Worm (Caenorhabditis elegans) whole organism, early embryonic: Measurements from ENCODE around the gene bus-2.

ENCODE experiments used
- aly-1 ChIP-seq: sonication (generic microtip); optimal IDR thresholded peaks from 2 replicates; lab custom pipeline; 2016; ENCODE audit warnings: missing genetic modification characterization, missing compliant biosample characterization
- ama-1 ChIP-seq: fragments of 150-350 bp; optimal IDR thresholded peaks from 2 replicates; lab custom pipeline; 2014
- ceh-13 ChIP-seq: fragments of 200-800 bp; sonication (Bioruptor generic); optimal IDR thresholded peaks from 2 replicates; lab custom pipeline; 2018; ENCODE audit warnings: mild to moderate bottlenecking, missing genetic modification characterization, missing compliant biosample characterization
- ets-7 ChIP-seq: sonication (generic microtip); optimal IDR thresholded peaks from 2 replicates; lab custom pipeline; 2016; ENCODE audit warnings: missing genotype, missing genetic modification characterization, missing compliant biosample characterization
- flt-1 ChIP-seq: fragments of 200-800 bp; sonication (Bioruptor generic); IDR thresholded peaks from 2 replicates; pipeline ENCODE4 v1.3.6; 2022; ENCODE audit warnings: missing genetic modification characterization, missing compliant biosample characterization
- hmbx-1 ChIP-seq: sonication (generic microtip); optimal IDR thresholded peaks from 2 replicates; lab custom pipeline; 2016; ENCODE audit warnings: mild to moderate bottlenecking, missing genetic modification characterization, missing compliant biosample characterization
- hmg-4 ChIP-seq: fragments of 200-800 bp; sonication (Bioruptor generic); optimal IDR thresholded peaks from 2 replicates; lab custom pipeline; 2018; ENCODE audit warnings: mild to moderate bottlenecking, missing genetic modification characterization, missing compliant biosample characterization
- hnd-1 ChIP-seq: sonication (generic microtip); optimal IDR thresholded peaks from 2 replicates; lab custom pipeline; 2016; ENCODE audit warnings: missing genetic modification characterization, missing compliant biosample characterization
- scrt-1 ChIP-seq: fragments of 200-800 bp; sonication (Bioruptor generic); IDR thresholded peaks from 2 replicates; pipeline ENCODE4 v1.3.6; 2022; ENCODE audit warnings: missing genetic modification characterization, missing compliant biosample characterization
- tbx-11 ChIP-seq: fragments of 200-800 bp; sonication (Bioruptor generic); IDR thresholded peaks from 2 replicates; pipeline ENCODE4 v1.3.6; 2022; ENCODE audit warnings: missing genetic modification characterization, missing compliant biosample characterization
- tbx-37 ChIP-seq: fragments of 200-800 bp; sonication (Bioruptor generic); conservative IDR thresholded peaks from 2 replicates; pipeline ENCODE4 v1.3.6; 2022; ENCODE audit warnings: missing genetic modification reagents, missing genetic modification characterization, missing compliant biosample characterization
- tra-4 ChIP-seq: sonication (generic microtip); optimal IDR thresholded peaks from 2 replicates; lab custom pipeline; 2017; ENCODE audit warnings: missing genetic modification characterization, missing compliant biosample characterization

- TF ChIP-seq hmg-4 (GFP tag; lab: Kevin White, UChicago) (no peak), scrt-1 (GFP tag; lab: Robert Waterston, UW) (no peak), hmbx-1 (tag; lab: Kevin White, UChicago) (no peak), ama-1 (no peak), tra-4 (tag; lab: Kevin White, UChicago) (no peak), ets-7 (tag; lab: Kevin White, UChicago) (no peak), hnd-1 (no peak), tbx-11 (no peak), flt-1 (GFP tag; lab: Robert Waterston, UW) (no peak), tbx-37 (no peak), aly-1 (tag; lab: Kevin White, UChicago) (no peak), ceh-13 (no peak)
These were observed 27.9 kb downstream of the bus-2 start for ce11 chrIV:1727538-1728072.
